Worm (Caenorhabditis elegans) whole organism, L1 larva: ENCODE data around the gene T22C8.6.
A peak's percentile ranks its signal among the peaks of the same experiment; 100 is the strongest.

ENCODE experiments used
- C04F5.9 ChIP-seq: sonication (generic microtip); optimal IDR thresholded peaks from 2 replicates; lab custom pipeline; 2016; ENCODE audit warnings: missing genetic modification characterization, missing compliant biosample characterization
- C34B4.2 ChIP-seq: sonication (generic microtip); optimal IDR thresholded peaks from 2 replicates; lab custom pipeline; 2017; ENCODE audit warnings: mild to moderate bottlenecking, missing genetic modification characterization, missing compliant biosample characterization
- aly-2 ChIP-seq: fragments of 150-350 bp; optimal IDR thresholded peaks from 2 replicates; lab custom pipeline; 2014; ENCODE audit warnings: missing biosample characterization, missing genetic modification characterization
- ama-1 ChIP-seq: fragments of 150-350 bp; optimal IDR thresholded peaks from 2 replicates; lab custom pipeline; 2014
- blmp-1 ChIP-seq: fragments of 150-350 bp; optimal IDR thresholded peaks from 2 replicates; lab custom pipeline; 2014; ENCODE audit warnings: missing biosample characterization, missing genetic modification characterization
- ceh-88 ChIP-seq: fragments of 200-800 bp; sonication (Bioruptor generic); IDR thresholded peaks from 2 replicates; pipeline ENCODE4 v1.3.6; 2022; ENCODE audit warnings: missing genetic modification characterization, missing compliant biosample characterization
- ces-1 ChIP-seq: fragments of 150-350 bp; optimal IDR thresholded peaks from 2 replicates; lab custom pipeline; 2014; ENCODE audit warnings: missing biosample characterization, missing genetic modification reagents, missing genetic modification characterization
- dpl-1 ChIP-seq, 3 experiments: fragments of 150-350 bp in 2 of 3; sonication (generic microtip) in 1 of 3; optimal IDR thresholded peaks; 2 replicates each; lab custom pipeline; 2014 to 2017; ENCODE audit warnings: missing biosample characterization in 3 of 3, missing genetic modification characterization in 3 of 3, missing genetic modification reagents in 3 of 3
- dsc-1 ChIP-seq: sonication (generic microtip); optimal IDR thresholded peaks from 2 replicates; lab custom pipeline; 2016; ENCODE audit warnings: mild to moderate bottlenecking, missing genetic modification characterization, missing compliant biosample characterization
- efl-1 ChIP-seq, 4 experiments: fragments of 150-350 bp; optimal IDR thresholded peaks in 3 of 4; peaks in 1 of 4; 1 replicate in 1 of 4; 2 replicates in 3 of 4; lab custom pipeline; 2014; ENCODE audit warnings: missing biosample characterization in 2 of 4, missing genetic modification characterization in 2 of 4, missing genetic modification reagents in 2 of 4
- fkh-4 ChIP-seq: sonication (generic microtip); optimal IDR thresholded peaks from 2 replicates; lab custom pipeline; 2016; ENCODE audit warnings: missing compliant biosample characterization, missing genetic modification characterization, borderline replicate concordance
- fos-1 ChIP-seq: fragments of 150-350 bp; optimal IDR thresholded peaks from 2 replicates; lab custom pipeline; 2014; ENCODE audit warnings: missing biosample characterization, missing genetic modification characterization
- grh-1 ChIP-seq: fragments of 200-800 bp; sonication (Bioruptor generic); IDR thresholded peaks from 2 replicates; pipeline ENCODE4 v1.3.6; 2022; ENCODE audit warnings: missing genetic modification reagents, missing genetic modification characterization, missing compliant biosample characterization
- hlh-17 ChIP-seq: fragments of 200-800 bp; sonication (Bioruptor generic); optimal IDR thresholded peaks from 2 replicates; lab custom pipeline; 2018; ENCODE audit warnings: missing genetic modification characterization, mild to moderate bottlenecking, missing compliant biosample characterization, moderate library complexity, borderline replicate concordance
- hlh-4 ChIP-seq: sonication (generic microtip); optimal IDR thresholded peaks from 2 replicates; lab custom pipeline; 2016; ENCODE audit warnings: mild to moderate bottlenecking, missing genetic modification characterization, missing compliant biosample characterization
- jun-1 ChIP-seq: fragments of 150-350 bp; optimal IDR thresholded peaks from 2 replicates; lab custom pipeline; 2014; ENCODE audit warnings: missing biosample characterization, missing genetic modification reagents, missing genetic modification characterization
- lin-14 ChIP-seq: fragments of 200-800 bp; sonication (Bioruptor generic); optimal IDR thresholded peaks from 2 replicates; lab custom pipeline; 2018; ENCODE audit warnings: mild to moderate bottlenecking, missing genetic modification characterization, moderate library complexity, missing compliant biosample characterization
- lin-35 ChIP-seq, 2 experiments: fragments of 150-350 bp; optimal IDR thresholded peaks; 2 replicates each; lab custom pipeline; 2014; ENCODE audit warnings: missing biosample characterization in 2 of 2, missing genetic modification characterization in 2 of 2, missing genetic modification reagents in 2 of 2
- lsy-2 ChIP-seq, 2 experiments: fragments of 150-350 bp; optimal IDR thresholded peaks; 2 replicates each; lab custom pipeline; 2014; ENCODE audit warnings: missing biosample characterization in 2 of 2, missing genetic modification characterization in 2 of 2
- mdl-1 ChIP-seq, 2 experiments: fragments of 150-350 bp; optimal IDR thresholded peaks; 2 replicates each; lab custom pipeline; 2014 to 2017; ENCODE audit warnings: missing biosample characterization in 2 of 2, missing genetic modification characterization in 2 of 2, inconsistent platforms in 1 of 2
- nhr-11 ChIP-seq: fragments of 150-350 bp; optimal IDR thresholded peaks from 2 replicates; lab custom pipeline; 2014; ENCODE audit warnings: missing biosample characterization, missing genetic modification characterization
- nhr-71 ChIP-seq: sonication (generic microtip); optimal IDR thresholded peaks from 2 replicates; lab custom pipeline; 2016; ENCODE audit warnings: mild to moderate bottlenecking, missing genetic modification characterization, moderate library complexity, missing compliant biosample characterization
- nhr-76 ChIP-seq: sonication (generic microtip); optimal IDR thresholded peaks from 2 replicates; lab custom pipeline; 2017; ENCODE audit warnings: missing biosample characterization, missing genetic modification characterization
- nhr-84 ChIP-seq: sonication (generic microtip); optimal IDR thresholded peaks from 2 replicates; lab custom pipeline; 2017; ENCODE audit warnings: missing biosample characterization, missing genetic modification characterization
- pag-3 ChIP-seq: sonication (generic microtip); optimal IDR thresholded peaks from 2 replicates; lab custom pipeline; 2017; ENCODE audit warnings: missing genetic modification characterization, mild to moderate bottlenecking, missing compliant biosample characterization, antibody characterized with exemption, borderline replicate concordance; ENCODE audit not compliant: insufficient read depth
- pax-3 ChIP-seq: fragments of 200-800 bp; sonication (Bioruptor generic); optimal IDR thresholded peaks from 2 replicates; lab custom pipeline; 2018; ENCODE audit warnings: mild to moderate bottlenecking, missing genetic modification characterization, moderate library complexity, missing compliant biosample characterization
- rnt-1 ChIP-seq: sonication (generic microtip); optimal IDR thresholded peaks from 2 replicates; lab custom pipeline; 2016; ENCODE audit warnings: mild to moderate bottlenecking, missing genetic modification characterization, moderate library complexity, missing compliant biosample characterization
- snpc-4 ChIP-seq: fragments of 150-350 bp; optimal IDR thresholded peaks from 2 replicates; lab custom pipeline; 2014; ENCODE audit warnings: missing biosample characterization, missing genetic modification characterization
- sup-37 ChIP-seq: fragments of 200-800 bp; sonication (Bioruptor generic); optimal IDR thresholded peaks from 2 replicates; lab custom pipeline; 2018; ENCODE audit warnings: mild to moderate bottlenecking, missing genetic modification characterization, missing compliant biosample characterization
- tlp-1 ChIP-seq: fragments of 150-350 bp; optimal IDR thresholded peaks from 2 replicates; lab custom pipeline; 2014; ENCODE audit warnings: missing biosample characterization, missing genetic modification characterization
- unc-130 ChIP-seq: fragments of 150-350 bp; optimal IDR thresholded peaks from 2 replicates; lab custom pipeline; 2017; ENCODE audit warnings: missing biosample characterization, missing genetic modification characterization, inconsistent platforms
- unc-62 ChIP-seq: fragments of 150-350 bp; optimal IDR thresholded peaks from 2 replicates; lab custom pipeline; 2014; ENCODE audit warnings: missing biosample characterization, missing genetic modification reagents, missing genetic modification characterization
- zip-4 ChIP-seq: fragments of 200-800 bp; sonication (Bioruptor generic); optimal IDR thresholded peaks from 2 replicates; lab custom pipeline; 2018; ENCODE audit warnings: mild to moderate bottlenecking, missing genetic modification characterization, moderate library complexity, missing compliant biosample characterization

T22C8.6 gene

DNA sequence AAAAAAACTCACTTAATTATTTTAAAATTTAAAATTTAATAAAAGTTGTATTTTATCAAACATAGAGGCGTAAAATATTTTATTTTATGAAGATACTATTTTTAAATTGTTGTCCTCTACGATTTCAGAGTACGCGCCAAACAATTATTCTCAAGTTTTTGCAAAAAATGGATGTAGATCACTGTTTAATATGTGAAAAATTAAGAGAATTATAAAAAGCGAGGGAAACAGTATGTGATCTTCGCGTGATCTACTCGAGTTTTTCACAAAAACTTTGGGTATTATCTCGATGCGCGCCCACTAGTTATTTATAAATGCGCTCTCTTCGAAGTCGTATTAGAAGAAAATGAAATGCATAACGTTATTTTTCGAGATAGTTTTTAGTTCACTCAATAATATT, 18.8 kb upstream of the T22C8.6 start:
- TF ChIP-seq ces-1 (GFP tag; lab: Kevin White, UChicago) (no peak), blmp-1 (tag; lab: Kevin White, UChicago) (no peak), jun-1 (tag; lab: Kevin White, UChicago) (no peak), zip-4 (GFP tag; lab: Kevin White, UChicago) (no peak)

DNA sequence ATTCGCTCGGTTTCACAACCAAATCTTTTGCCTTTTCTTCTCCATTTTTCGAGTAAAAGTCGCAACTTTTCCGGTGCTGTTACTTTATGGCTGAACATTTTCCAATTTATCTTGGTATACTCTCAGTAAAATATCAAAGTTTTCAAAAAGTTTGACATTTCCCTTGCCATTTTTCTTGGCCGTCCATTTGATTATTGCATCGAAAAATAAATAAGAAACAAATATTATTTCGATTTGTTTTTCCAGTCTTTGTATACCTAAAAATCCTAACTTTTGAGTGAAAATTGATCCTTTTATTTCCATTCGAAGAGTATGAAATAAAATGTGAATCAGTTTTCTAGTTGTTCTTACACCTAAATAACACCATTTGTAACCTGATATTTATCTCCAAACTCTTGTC, 16.4 kb upstream of the T22C8.6 start:
- TF ChIP-seq nhr-11 (no peak), efl-1 (optimal IDR thresholded peaks at IDR 0.05; lab: Kevin White, UChicago) (no peak), efl-1 (GFP tag; optimal IDR thresholded peaks at IDR 0.05 in 1 of 2; lab: Kevin White, UChicago) (no peak), lin-35 (GFP tag; optimal IDR thresholded peaks at IDR 0.05; lab: Kevin White, UChicago) (no peak), ama-1 (no peak), sup-37 (no peak), fos-1 (tag; lab: Kevin White, UChicago) (no peak), snpc-4 (no peak), nhr-76 (no peak), lsy-2 (tag; optimal IDR thresholded peaks at IDR 0.05; lab: Kevin White, UChicago) (no peak), C04F5.9 (no peak), nhr-84 (no peak), dpl-1 (GFP tag; optimal IDR thresholded peaks at IDR 0.05; lab: Kevin White, UChicago) (no peak), pag-3 (no peak), unc-130 (tag; lab: Kevin White, UChicago) (no peak), dsc-1 (tag; lab: Kevin White, UChicago) (no peak), unc-62 (GFP tag; lab: Kevin White, UChicago) (no peak), rnt-1 (no peak), blmp-1 (tag; lab: Kevin White, UChicago) (no peak), C34B4.2 (tag; lab: Kevin White, UChicago) (no peak)
- TF ChIP-seq, all 84 proteins: peak for 0

DNA sequence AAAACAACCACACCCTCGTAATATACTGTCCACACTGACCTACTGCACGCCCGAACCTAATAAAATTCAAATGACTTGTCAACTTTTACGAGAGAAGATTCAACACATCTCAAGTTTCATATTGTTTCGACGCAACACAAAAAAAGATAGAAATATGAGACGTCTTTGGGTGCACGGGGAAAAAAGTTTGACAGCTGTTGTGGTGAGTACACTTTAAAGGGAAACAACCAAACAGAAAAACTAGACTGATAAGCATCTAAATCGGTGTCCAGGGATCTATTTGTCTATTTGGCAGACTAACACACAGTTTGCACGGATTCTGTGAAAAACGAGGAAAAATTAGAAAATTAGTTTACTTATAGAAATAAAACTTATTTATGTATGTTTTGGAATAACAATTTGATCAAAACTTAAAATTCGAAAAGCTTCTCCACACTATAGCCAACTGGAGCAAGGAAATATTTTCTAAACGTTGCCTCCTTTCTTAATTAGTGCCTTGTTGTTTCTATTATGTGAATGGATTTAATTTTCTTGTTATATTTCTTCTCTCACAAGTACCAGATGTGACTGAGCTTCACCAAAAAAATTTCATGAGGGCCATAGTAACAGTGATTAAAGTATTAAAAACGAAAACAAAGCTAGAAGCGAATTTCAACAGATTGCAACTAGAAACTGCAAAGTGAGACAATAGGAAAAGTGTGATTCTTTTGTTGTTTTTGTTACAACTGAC, 13.7 kb upstream of the T22C8.6 start:
- TF ChIP-seq lsy-2 (tag; optimal IDR thresholded peaks at IDR 0.05; lab: Kevin White, UChicago) (peak in 1 of 2 experiments; percentile 20), blmp-1 (tag; lab: Kevin White, UChicago) (peak; percentile 37), fkh-4 (tag; lab: Kevin White, UChicago) (peak; percentile 76), lin-14 (GFP tag; lab: Kevin White, UChicago) (peak; percentile 58), nhr-71 (tag; lab: Kevin White, UChicago) (peak; percentile 18), mdl-1 (tag; optimal IDR thresholded peaks at IDR 0.05; lab: Kevin White, UChicago) (no peak), pax-3 (tag; lab: Kevin White, UChicago) (no peak), dsc-1 (tag; lab: Kevin White, UChicago) (peak; percentile 90), grh-1 (GFP tag; lab: Robert Waterston, UW) (no peak), ces-1 (GFP tag; lab: Kevin White, UChicago) (no peak), ceh-88 (no peak), hlh-4 (tag; lab: Kevin White, UChicago) (no peak), efl-1 (optimal IDR thresholded peaks at IDR 0.05; lab: Kevin White, UChicago) (no peak), efl-1 (GFP tag; optimal IDR thresholded peaks at IDR 0.05 in 1 of 2; lab: Kevin White, UChicago) (peak in 1 of 2 experiments; percentile 67), aly-2 (no peak), hlh-17 (GFP tag; lab: Kevin White, UChicago) (no peak), tlp-1 (no peak)

DNA sequence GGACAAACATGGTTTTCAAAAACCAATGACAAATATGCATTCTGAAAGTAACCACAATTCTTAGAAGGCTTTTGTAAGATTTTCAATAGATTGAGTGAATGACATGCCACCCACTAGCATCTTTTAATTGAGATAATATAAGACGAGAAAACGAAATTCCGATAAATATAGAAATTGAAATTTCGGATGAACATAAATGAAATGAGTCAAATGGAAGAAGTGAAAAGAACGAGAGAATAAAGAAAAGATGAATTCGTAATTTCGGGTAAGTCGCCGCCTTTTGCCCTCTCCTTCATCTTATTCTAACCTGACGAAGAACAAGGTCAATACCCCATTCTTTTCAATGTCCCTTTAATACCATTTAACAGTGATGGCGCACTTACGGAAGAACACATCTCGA, 12.3 kb upstream of the T22C8.6 start:
- TF ChIP-seq unc-130 (tag; lab: Kevin White, UChicago) (no peak), blmp-1 (tag; lab: Kevin White, UChicago) (peak; percentile 83), snpc-4 (no peak), lin-14 (GFP tag; lab: Kevin White, UChicago) (peak; percentile 13)
